Worm (Caenorhabditis elegans): ENCODE measurements around the gene nlp-13.

nlp-13 gene

ce11 chrV:4194587-4195211, 41.5 kb upstream of the nlp-13 start, which contains the start of gene Y45G5AM.9:
Gene Y45G5AM.9, minus strand, starts transcription at chrV:4194637.
- peak; percentile 43 for TF ChIP-seq blmp-1 (tag; optimal IDR thresholded peaks at IDR 0.05)
- TF ChIP-seq F16B12.6 (tag; optimal IDR thresholded peaks at IDR 0.05) = peak; percentile 56
- TF ChIP-seq nhr-19 (GFP tag; conservative IDR thresholded peaks at IDR 0.05) = peak; percentile 77
- no peak for TF ChIP-seq hlh-17 (GFP tag; optimal IDR thresholded peaks at IDR 0.05; ENCODE audit: borderline replicate concordance)
- TF ChIP-seq sptf-1 (tag; optimal IDR thresholded peaks at IDR 0.05) = no peak
- TF ChIP-seq C04F5.9 (tag; optimal IDR thresholded peaks at IDR 0.05) = no peak
- TF ChIP-seq nhr-20 (tag; optimal IDR thresholded peaks at IDR 0.05) = peak; percentile 82
- peak; percentile 69 for TF ChIP-seq fos-1 (tag; optimal IDR thresholded peaks at IDR 0.05)
- peak; percentile 19 for TF ChIP-seq pag-3 (tag; optimal IDR thresholded peaks at IDR 0.05; ENCODE audit: borderline replicate concordance, insufficient read depth)
- TF ChIP-seq lin-39 (tag; optimal IDR thresholded peaks at IDR 0.05) = peak; percentile 29
- no peak for TF ChIP-seq nhr-84 (tag; optimal IDR thresholded peaks at IDR 0.05)
- TF ChIP-seq C16A3.4 (tag; optimal IDR thresholded peaks at IDR 0.05) = peak; percentile 88
- peak; percentile 45 for TF ChIP-seq fkh-4 (tag; optimal IDR thresholded peaks at IDR 0.05; ENCODE audit: borderline replicate concordance)
- peak; percentile 83 for TF ChIP-seq efl-1 (optimal IDR thresholded peaks at IDR 0.05)
- peak; percentile 75 to 98 for TF ChIP-seq efl-1 (GFP tag; optimal IDR thresholded peaks at IDR 0.05 in 1 of 2)
- peak; percentile 61 for TF ChIP-seq snpc-4 (tag; optimal IDR thresholded peaks at IDR 0.05)
- no peak for TF ChIP-seq ama-1 (optimal IDR thresholded peaks at IDR 0.05)
- no peak for TF ChIP-seq lir-3 (tag; optimal IDR thresholded peaks at IDR 0.05; ENCODE audit: poor library complexity)
- TF ChIP-seq fkh-10 (GFP tag; optimal IDR thresholded peaks at IDR 0.05) = peak; percentile 55
- peak; percentile 9 for TF ChIP-seq nhr-11 (tag; optimal IDR thresholded peaks at IDR 0.05)
- peak; percentile 34; the same call in 1 of the 2 replicates for TF ChIP-seq ceh-88 (GFP tag; IDR thresholded peaks at IDR 0.05)
- peak; percentile 83 for TF ChIP-seq nhr-77 (tag; optimal IDR thresholded peaks at IDR 0.05)
- peak; percentile 70 for TF ChIP-seq isw-1 (GFP tag; IDR thresholded peaks at IDR 0.05)
- TF ChIP-seq nhr-71 (tag; optimal IDR thresholded peaks at IDR 0.05) = peak; percentile 90
- TF ChIP-seq C34B4.2 (tag; optimal IDR thresholded peaks at IDR 0.05) = no peak
- peak in 1 of 2 experiments; percentile 77 for TF ChIP-seq mdl-1 (tag; optimal IDR thresholded peaks at IDR 0.05)
- TF ChIP-seq ceh-63 (GFP tag; optimal IDR thresholded peaks at IDR 0.05) = no peak
- no peak for TF ChIP-seq unc-62 (GFP tag; optimal IDR thresholded peaks at IDR 0.05)
- TF ChIP-seq zip-4 (GFP tag; optimal IDR thresholded peaks at IDR 0.05) = peak; percentile 59
- peak; percentile 87 for TF ChIP-seq lsy-2 (tag; optimal IDR thresholded peaks at IDR 0.05)
- no peak for TF ChIP-seq vab-15 (tag; optimal IDR thresholded peaks at IDR 0.05)
- TF ChIP-seq egl-13 (tag; optimal IDR thresholded peaks at IDR 0.05) = peak; percentile 73
- TF ChIP-seq nhr-12 (tag; optimal IDR thresholded peaks at IDR 0.05) = no peak
- peak; percentile 60 for TF ChIP-seq jun-1 (tag; optimal IDR thresholded peaks at IDR 0.05)
- TF ChIP-seq grh-1 (GFP tag; IDR thresholded peaks at IDR 0.05) = peak; percentile 79
- TF ChIP-seq nhr-85 (tag) = peak; percentile 88
- TF ChIP-seq unc-30 (tag; optimal IDR thresholded peaks at IDR 0.05) = no peak
- TF ChIP-seq dpl-1 (GFP tag; optimal IDR thresholded peaks at IDR 0.05) = peak; percentile 76 to 83 (median 82)
- TF ChIP-seq ceh-82 (tag; optimal IDR thresholded peaks at IDR 0.05) = peak; percentile 67 to 93 (median 78)
- TF ChIP-seq tbx-2 (tag; optimal IDR thresholded peaks at IDR 0.05) = peak; percentile 87
- no peak for TF ChIP-seq nhr-76 (tag; optimal IDR thresholded peaks at IDR 0.05)
- TF ChIP-seq Y116A8C.19 (tag; optimal IDR thresholded peaks at IDR 0.05; ENCODE audit: borderline replicate concordance) = no peak
- no peak for TF ChIP-seq egl-27 (tag; optimal IDR thresholded peaks at IDR 0.05)
- TF ChIP-seq sox-4 (tag; optimal IDR thresholded peaks at IDR 0.05) = peak; percentile 54
- no peak for TF ChIP-seq tlp-1 (tag; optimal IDR thresholded peaks at IDR 0.05)
- no peak for TF ChIP-seq alr-1 (tag; optimal IDR thresholded peaks at IDR 0.05; ENCODE audit: borderline replicate concordance)
- TF ChIP-seq sup-37 (GFP tag; optimal IDR thresholded peaks at IDR 0.05) = no peak
- TF ChIP-seq ets-5 (GFP tag; IDR thresholded peaks at IDR 0.05) = no peak
- no peak for TF ChIP-seq ceh-90 (tag; optimal IDR thresholded peaks at IDR 0.05)
- TF ChIP-seq lin-13 (GFP tag; optimal IDR thresholded peaks at IDR 0.05) = peak; percentile 73
- TF ChIP-seq nhr-237 (tag; optimal IDR thresholded peaks at IDR 0.05) = no peak
- no peak for TF ChIP-seq pqm-1 (tag; optimal IDR thresholded peaks at IDR 0.05)

Measured in whole organism, L1 larva.